Worm (Caenorhabditis elegans) whole organism, L3 larva: Measurements from ENCODE around the gene Y50D4C.5.

Experiments used
- ZK546.5 ChIP-seq: sonication (generic microtip); optimal IDR thresholded peaks from 2 replicates; lab custom pipeline; 2017; ENCODE audit warnings: missing biosample characterization, missing genetic modification characterization
- ama-1 ChIP-seq: fragments of 150-350 bp; optimal IDR thresholded peaks from 2 replicates; lab custom pipeline; 2018
- daf-12 ChIP-seq: fragments of 150-350 bp; optimal IDR thresholded peaks from 2 replicates; lab custom pipeline; 2014; ENCODE audit warnings: missing biosample characterization, missing genetic modification reagents, missing genetic modification characterization
- hmg-11 ChIP-seq: sonication (generic microtip); optimal IDR thresholded peaks from 2 replicates; lab custom pipeline; 2016; ENCODE audit warnings: missing genetic modification characterization, missing compliant biosample characterization
- lin-39 ChIP-seq: fragments of 150-350 bp; optimal IDR thresholded peaks from 2 replicates; lab custom pipeline; 2018; ENCODE audit warnings: missing biosample characterization, missing genetic modification reagents, missing genetic modification characterization
- mdl-1 ChIP-seq: fragments of 150-350 bp; optimal IDR thresholded peaks from 2 replicates; lab custom pipeline; 2014; ENCODE audit warnings: missing biosample characterization, missing genetic modification characterization
- nfya-1 ChIP-seq: sonication (generic microtip); optimal IDR thresholded peaks from 2 replicates; lab custom pipeline; 2017; ENCODE audit warnings: missing genetic modification characterization, mild to moderate bottlenecking, missing compliant biosample characterization, antibody characterized with exemption, moderate library complexity; ENCODE audit not compliant: insufficient read depth
- nhr-237 ChIP-seq: fragments of 150-350 bp; optimal IDR thresholded peaks from 2 replicates; lab custom pipeline; 2014; ENCODE audit warnings: missing biosample characterization, missing genetic modification characterization
- nhr-28 ChIP-seq: fragments of 150-350 bp; optimal IDR thresholded peaks from 2 replicates; lab custom pipeline; 2014; ENCODE audit warnings: missing biosample characterization, missing genetic modification characterization
- pha-4 ChIP-seq: fragments of 150-350 bp; optimal IDR thresholded peaks from 2 replicates; lab custom pipeline; 2014; ENCODE audit warnings: missing biosample characterization, missing genetic modification reagents, missing genetic modification characterization
- ztf-11 ChIP-seq: fragments of 150-350 bp; optimal IDR thresholded peaks from 2 replicates; lab custom pipeline; 2014; ENCODE audit warnings: missing biosample characterization, missing genetic modification characterization
- ztf-4 ChIP-seq: fragments of 150-350 bp; optimal IDR thresholded peaks from 2 replicates; lab custom pipeline; 2014; ENCODE audit warnings: missing biosample characterization, missing genetic modification characterization

ce11 chrV:1048482-1048881 lies 44.9 kb upstream of the Y50D4C.5 start, which contains the start of gene nra-4:
- TF ChIP-seq ztf-11 (tag; lab: Kevin White, UChicago) (no peak), lin-39 (tag; lab: Kevin White, UChicago) (no peak), mdl-1 (tag; lab: Kevin White, UChicago) (no peak), nfya-1 (tag; lab: Kevin White, UChicago) (no peak), hmg-11 (tag; lab: Kevin White, UChicago) (no peak), pha-4 (tag; lab: Kevin White, UChicago) (no peak), ama-1 (lab: Kevin White, UChicago) (no peak), ZK546.5 (no peak), daf-12 (no peak), nhr-237 (tag; lab: Kevin White, UChicago) (no peak), ztf-4 (tag; lab: Kevin White, UChicago) (no peak), nhr-28 (no peak)
